ENCODE assay signal across 2 worm cellular contexts in the genomic region with DNA sequence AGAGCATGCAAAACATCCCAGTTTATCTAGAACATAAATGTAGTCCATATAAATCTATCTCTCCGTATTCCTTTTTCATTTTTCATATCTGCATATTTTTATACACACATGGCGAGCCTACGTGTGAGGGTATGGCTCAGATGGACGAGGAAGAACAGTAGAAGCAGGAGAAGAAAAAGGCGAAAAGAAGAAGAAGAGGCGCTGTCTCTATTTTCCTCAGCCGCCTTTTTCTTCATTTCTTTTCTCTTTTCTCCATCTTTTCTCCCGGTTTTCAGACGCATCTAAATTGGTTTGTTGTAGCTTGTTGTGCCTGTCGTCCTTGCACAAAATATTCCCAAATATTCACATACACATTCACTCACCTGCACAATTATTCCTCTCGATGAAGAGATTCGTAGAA.
TF ChIP-seq lines count a peak whose summit lies in the region.

TSS of gene K10C8.4 (plus strand) at position 301 of the 400 bp plus-strand sequence.

TF ChIP-seq in whole organism, L2 larva, 48 proteins besides CTCF, POLR2A, EP300 and RAD21:
- TF ChIP-seq unc-55 (GFP tag; optimal IDR thresholded peaks at IDR 0.05; lab: Kevin White, UChicago) (peak; percentile 5), lin-11 (tag; optimal IDR thresholded peaks at IDR 0.05; lab: Kevin White, UChicago) (no peak), C34F6.9 (tag; optimal IDR thresholded peaks at IDR 0.05; lab: Kevin White, UChicago) (peak; percentile 15)

TF ChIP-seq in whole organism, L3 larva, 47 proteins besides CTCF, POLR2A, EP300 and RAD21:
- TF ChIP-seq elt-3 (tag; optimal IDR thresholded peaks at IDR 0.05; lab: Kevin White, UChicago) (no peak), hmg-11 (tag; optimal IDR thresholded peaks at IDR 0.05; lab: Kevin White, UChicago) (peak; percentile 3)
